Fruit fly (Drosophila melanogaster) whole organism, adult: ENCODE measurements around the gene galene.
A peak's percentile ranks its signal among the peaks of the same experiment; 100 is the strongest.

Experiments
- CG11617 ChIP-seq: fragments of 200-800 bp; sonication (Bioruptor generic); optimal IDR thresholded peaks from 2 replicates; lab custom pipeline; 2017; ENCODE audit warnings: mild to moderate bottlenecking, missing biosample characterization, missing genetic modification reagents, missing genetic modification characterization
- CG12768 ChIP-seq: fragments of 200-800 bp; sonication (Bioruptor generic); optimal IDR thresholded peaks from 2 replicates; lab custom pipeline; 2017; ENCODE audit warnings: missing biosample characterization, missing genetic modification characterization, mild to moderate bottlenecking, moderate library complexity, missing genetic modification reagents
- CG14711 ChIP-seq: fragments of 200-800 bp; sonication (Bioruptor generic); optimal IDR thresholded peaks from 2 replicates; lab custom pipeline; 2018; ENCODE audit warnings: missing biosample characterization, mild to moderate bottlenecking, missing genetic modification characterization, moderate library complexity
- CG1620 ChIP-seq: fragments of 200-800 bp; sonication (Bioruptor generic); optimal IDR thresholded peaks from 2 replicates; lab custom pipeline; 2016; ENCODE audit warnings: missing biosample characterization, missing genetic modification characterization
- CG33017 ChIP-seq: fragments of 200-800 bp; sonication (Bioruptor generic); optimal IDR thresholded peaks from 2 replicates; lab custom pipeline; 2018; ENCODE audit warnings: missing biosample characterization, mild to moderate bottlenecking, missing genetic modification characterization, moderate library complexity
- CG5204 ChIP-seq: fragments of 200-800 bp; sonication (Bioruptor generic); optimal IDR thresholded peaks from 2 replicates; lab custom pipeline; 2016; ENCODE audit warnings: missing biosample characterization, missing genetic modification characterization
- CG7045 ChIP-seq: fragments of 200-800 bp; sonication (Bioruptor generic); optimal IDR thresholded peaks from 2 replicates; lab custom pipeline; 2017; ENCODE audit warnings: missing biosample characterization, mild to moderate bottlenecking, missing genetic modification characterization
- CG7101 ChIP-seq: fragments of 200-800 bp; sonication (Bioruptor generic); optimal IDR thresholded peaks from 2 replicates; lab custom pipeline; 2018; ENCODE audit warnings: missing biosample characterization, mild to moderate bottlenecking, missing genetic modification characterization, moderate library complexity
- Clk ChIP-seq: fragments of 200-800 bp; sonication (Bioruptor generic); optimal IDR thresholded peaks from 2 replicates; lab custom pipeline; 2017; ENCODE audit warnings: missing biosample characterization, missing genetic modification characterization
- Crg-1 ChIP-seq: fragments of 200-800 bp; sonication (Bioruptor generic); optimal IDR thresholded peaks from 2 replicates; lab custom pipeline; 2016; ENCODE audit warnings: missing biosample characterization, missing genetic modification characterization
- Hr96 ChIP-seq: fragments of 200-800 bp; sonication (Bioruptor generic); optimal IDR thresholded peaks from 2 replicates; lab custom pipeline; 2016; ENCODE audit warnings: missing biosample characterization, missing genetic modification characterization
- Mnt ChIP-seq: fragments of 200-800 bp; sonication (Bioruptor generic); optimal IDR thresholded peaks from 2 replicates; lab custom pipeline; 2016; ENCODE audit warnings: missing biosample characterization, mild to moderate bottlenecking, missing genetic modification characterization
- bab1 ChIP-seq: fragments of 200-800 bp; sonication (Bioruptor generic); optimal IDR thresholded peaks from 3 replicates; lab custom pipeline; 2019; ENCODE audit warnings: missing biosample characterization, mild to moderate bottlenecking, missing genetic modification characterization, moderate library complexity
- cic ChIP-seq: fragments of 200-800 bp; sonication (Bioruptor generic); optimal IDR thresholded peaks from 2 replicates; lab custom pipeline; 2017; ENCODE audit warnings: missing biosample characterization, mild to moderate bottlenecking, missing genetic modification characterization, moderate library complexity
- cnc ChIP-seq, 2 experiments: fragments of >200 bp; optimal IDR thresholded peaks; 2 replicates each; lab custom pipeline; 2017
- kay ChIP-seq: fragments of 200-800 bp; sonication (Bioruptor generic); peaks from one replicate; lab custom pipeline; 2016; ENCODE audit warnings: missing biosample characterization, missing genetic modification characterization, borderline replicate concordance
- ovo ChIP-seq: fragments of 200-800 bp; sonication (Bioruptor generic); optimal IDR thresholded peaks from 2 replicates; lab custom pipeline; 2016; ENCODE audit warnings: missing biosample characterization, missing genetic modification characterization
- pad ChIP-seq: fragments of 200-800 bp; sonication (Bioruptor generic); optimal IDR thresholded peaks from 3 replicates; lab custom pipeline; 2017; ENCODE audit warnings: missing biosample characterization, missing genetic modification characterization, mild to moderate bottlenecking, moderate library complexity, missing genetic modification reagents
- tj ChIP-seq: fragments of 200-800 bp; sonication (Bioruptor generic); optimal IDR thresholded peaks from 3 replicates; lab custom pipeline; 2017; ENCODE audit warnings: missing biosample characterization, mild to moderate bottlenecking, missing genetic modification characterization, moderate library complexity
- toe ChIP-seq: fragments of 200-800 bp; sonication (Bioruptor generic); optimal IDR thresholded peaks from 2 replicates; lab custom pipeline; 2016; ENCODE audit warnings: missing biosample characterization, missing genetic modification characterization

The galene gene

dm6 chr3L:1235426-1235825 is at the start of gene galene:
TSS of gene galene (plus strand) at chr3L:1235726.
- no peak for TF ChIP-seq cic
- TF ChIP-seq Clk (GFP tag; lab: Kevin White, UChicago) = no peak
- no peak for TF ChIP-seq CG14711 (tag; lab: Kevin White, UChicago)
- TF ChIP-seq tj (GFP tag; lab: Kevin White, UChicago) = no peak
- TF ChIP-seq CG7101 (tag; lab: Kevin White, UChicago) = no peak
- no peak for TF ChIP-seq CG12768 (GFP tag; lab: Kevin White, UChicago)
- no peak for TF ChIP-seq CG7045 (GFP tag; lab: Kevin White, UChicago)
- TF ChIP-seq Crg-1 (GFP tag; lab: Kevin White, UChicago) = no peak
- TF ChIP-seq CG11617 = no peak
- no peak for TF ChIP-seq toe (GFP tag; lab: Kevin White, UChicago)
- TF ChIP-seq kay (GFP tag; lab: Kevin White, UChicago) = no peak
- TF ChIP-seq bab1 (GFP tag; lab: Kevin White, UChicago) = no peak
- no peak for TF ChIP-seq cnc (optimal IDR thresholded peaks at IDR 0.05; lab: Kevin White, UChicago)

- TF ChIP-seq CG33017 (peak; percentile 12), kay (GFP tag; lab: Kevin White, UChicago) (peak; percentile 93), Clk (GFP tag; lab: Kevin White, UChicago) (no peak), tj (GFP tag; lab: Kevin White, UChicago) (peak; percentile 10), CG14711 (tag; lab: Kevin White, UChicago) (no peak), cnc (optimal IDR thresholded peaks at IDR 0.05; lab: Kevin White, UChicago) (no peak), CG7101 (tag; lab: Kevin White, UChicago) (peak; percentile 3), CG1620 (GFP tag; lab: Kevin White, UChicago) (no peak), Mnt (peak; percentile 87), CG12768 (GFP tag; lab: Kevin White, UChicago) (peak; percentile 59), CG7045 (GFP tag; lab: Kevin White, UChicago) (no peak), CG5204 (no peak), cic (peak; percentile 53), Hr96 (peak; percentile 36), Crg-1 (GFP tag; lab: Kevin White, UChicago) (no peak), pad (GFP tag; lab: Kevin White, UChicago) (no peak)
Measured at dm6 chr3L:1188936-1189659, 46.4 kb upstream of the galene start, which contains the start of gene CG13912. TSS of gene CG13912 (plus strand) at chr3L:1189588.

dm6 chr3L:1193123-1193844 is 42.2 kb upstream of the galene start, which contains the start of gene Trhn:
TSS of gene Trhn (minus strand) at chr3L:1193173.
- TF ChIP-seq cnc (optimal IDR thresholded peaks at IDR 0.05; lab: Kevin White, UChicago) (no peak), Hr96 (no peak), ovo (GFP tag; lab: Kevin White, UChicago) (no peak), pad (GFP tag; lab: Kevin White, UChicago) (no peak), Mnt (no peak), cic (no peak), CG11617 (no peak), CG33017 (no peak), CG5204 (no peak), CG7045 (GFP tag; lab: Kevin White, UChicago) (no peak), Crg-1 (GFP tag; lab: Kevin White, UChicago) (no peak), bab1 (GFP tag; lab: Kevin White, UChicago) (no peak), toe (GFP tag; lab: Kevin White, UChicago) (no peak)

DNA sequence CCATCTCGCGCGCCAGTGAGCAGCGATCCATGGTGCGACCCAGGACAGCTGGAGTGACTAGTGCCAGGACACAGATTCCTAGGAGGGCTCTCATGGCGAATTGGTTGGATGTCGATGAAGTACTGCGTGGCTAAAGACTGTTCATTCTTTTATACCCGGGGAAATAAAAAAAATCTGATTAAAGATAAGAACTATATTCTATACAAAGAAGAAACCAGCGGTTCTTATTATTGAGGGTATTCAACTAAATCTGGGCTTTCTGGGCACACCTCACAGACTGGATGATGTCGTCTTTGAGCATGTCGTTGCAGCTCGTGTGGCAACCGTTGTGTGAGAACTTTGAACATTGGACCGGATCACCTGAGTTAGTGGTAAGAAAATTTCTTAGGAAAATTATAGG is 40.3 kb upstream of the galene start, which contains the start of gene LysX:
Gene LysX (minus strand): TSS at position 101 of the 400 bp plus-strand sequence.
- TF ChIP-seq CG7101 (tag; lab: Kevin White, UChicago) = no peak
- TF ChIP-seq bab1 (GFP tag; lab: Kevin White, UChicago) = no peak
- TF ChIP-seq CG11617 = no peak
- no peak for TF ChIP-seq tj (GFP tag; lab: Kevin White, UChicago)

DNA sequence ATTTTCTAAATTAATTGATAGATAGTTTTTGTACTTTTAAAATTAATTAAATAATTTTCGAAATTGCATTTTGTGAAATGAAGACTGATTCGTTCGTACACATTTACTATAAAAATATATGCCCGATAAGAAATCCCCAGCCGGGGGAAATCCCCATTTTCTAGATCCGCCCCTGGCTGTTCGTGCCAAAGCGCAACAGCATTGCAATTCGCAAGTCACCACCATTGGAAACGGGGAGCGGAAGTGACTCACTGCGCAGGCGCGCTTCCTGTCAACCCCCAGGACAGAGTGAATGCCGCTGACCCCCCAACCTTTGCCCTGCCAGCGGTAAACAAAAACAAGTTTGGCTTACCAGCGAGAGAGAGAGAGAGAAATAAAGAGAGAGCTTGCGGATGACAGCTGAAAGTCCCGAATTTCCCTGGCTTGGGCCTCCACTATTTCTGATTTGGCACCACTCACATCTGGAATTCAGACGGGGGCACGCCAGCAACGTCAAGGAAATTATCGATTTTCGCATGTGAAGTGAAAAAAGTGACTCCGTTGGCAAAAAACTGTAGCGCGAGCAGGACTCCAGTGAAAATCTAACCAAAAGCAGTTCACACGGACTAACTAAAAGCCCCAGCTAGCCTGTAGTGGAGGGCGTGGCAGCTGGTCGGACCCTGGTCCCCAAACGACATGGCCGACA is 39.5 kb upstream of the galene start, which contains the start of gene Aplip1:
Gene Aplip1 (plus strand): TSS at position 450 of the 685 bp plus-strand sequence.
- peak; percentile 28 for TF ChIP-seq toe (GFP tag; lab: Kevin White, UChicago)
- no peak for TF ChIP-seq Mnt

DNA sequence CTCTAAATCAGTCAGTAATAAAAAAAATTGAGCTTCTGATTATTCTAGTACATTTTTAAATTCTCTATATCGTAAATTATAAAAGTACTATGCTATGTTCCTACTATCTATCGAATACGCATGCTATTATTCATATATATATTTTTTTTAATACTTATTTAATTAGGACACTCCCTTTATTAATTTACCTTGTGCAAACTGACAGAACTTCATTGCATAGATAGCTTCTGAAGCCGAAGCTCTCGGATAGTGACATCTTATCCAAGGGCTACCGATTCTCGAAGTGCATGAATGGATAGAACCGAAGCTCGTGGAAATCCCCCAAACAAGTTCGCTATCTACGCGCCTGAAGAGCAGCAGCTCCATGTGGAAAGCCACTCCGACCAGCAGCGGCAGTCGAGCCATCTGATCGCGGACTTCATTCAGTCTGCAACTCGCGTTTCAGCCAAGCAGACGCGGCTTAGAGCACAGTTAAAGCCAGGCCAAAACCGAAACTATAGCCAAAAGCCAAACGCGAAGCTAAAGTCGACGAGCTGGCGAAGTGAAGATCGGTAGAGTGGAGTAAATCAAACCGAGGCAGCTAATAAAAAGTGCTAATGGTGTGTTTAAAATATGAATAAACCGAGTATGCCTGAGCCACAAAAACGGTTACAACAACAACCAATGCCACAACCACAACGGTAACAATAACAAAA is 35.0 kb upstream of the galene start, which contains the start of gene mwh:
Gene mwh (plus strand): TSS at position 430 of the 695 bp plus-strand sequence.
- TF ChIP-seq Crg-1 (GFP tag; lab: Kevin White, UChicago) = no peak
- TF ChIP-seq CG7045 (GFP tag; lab: Kevin White, UChicago) = no peak
- TF ChIP-seq kay (GFP tag; lab: Kevin White, UChicago) = no peak
- TF ChIP-seq CG5204 = no peak
- TF ChIP-seq CG1620 (GFP tag; lab: Kevin White, UChicago) = no peak
- TF ChIP-seq toe (GFP tag; lab: Kevin White, UChicago) = no peak
- TF ChIP-seq cic = no peak
- no peak for TF ChIP-seq tj (GFP tag; lab: Kevin White, UChicago)
- no peak for TF ChIP-seq Mnt
- TF ChIP-seq CG33017 = no peak
- no peak for TF ChIP-seq CG12768 (GFP tag; lab: Kevin White, UChicago)
- no peak for TF ChIP-seq pad (GFP tag; lab: Kevin White, UChicago)
